ENCODE assay signal across 3 worm cellular contexts in the genomic region with DNA sequence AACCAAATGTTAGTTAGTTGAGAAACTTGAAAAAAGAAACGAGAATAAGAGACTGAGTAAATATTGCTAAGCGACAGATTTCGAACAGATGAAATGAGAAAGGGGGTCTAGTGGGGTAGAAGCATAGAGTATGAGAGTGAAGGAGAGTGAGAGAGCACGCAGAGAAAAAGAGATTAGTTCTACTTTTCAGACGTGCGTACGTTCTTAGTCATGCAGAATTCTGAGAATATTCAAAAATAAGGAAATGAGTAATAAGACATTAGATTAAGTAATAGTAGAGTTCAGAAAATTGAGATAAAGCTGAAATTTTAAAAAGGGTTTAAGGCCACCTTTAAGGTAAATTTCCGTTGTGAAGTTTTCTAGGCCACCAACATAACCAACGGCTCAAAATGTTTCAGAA.
TF ChIP-seq lines count a peak whose summit lies in the region.

No protein-coding gene starts in this region.

TF ChIP-seq in whole organism, L1 larva, 84 proteins besides CTCF, POLR2A, EP300 and RAD21 (continued from another document and continues in another):
- no peak for TF ChIP-seq fkh-10 (GFP tag; optimal IDR thresholded peaks at IDR 0.05; lab: Kevin White, UChicago)
- no peak for TF ChIP-seq efl-3 (GFP tag; optimal IDR thresholded peaks at IDR 0.05; lab: Kevin White, UChicago)
- TF ChIP-seq ceh-82 (tag; optimal IDR thresholded peaks at IDR 0.05; lab: Kevin White, UChicago): peak in 1 of 3 experiments; percentile 9
- no peak for TF ChIP-seq hlh-17 (GFP tag; optimal IDR thresholded peaks at IDR 0.05; lab: Kevin White, UChicago; ENCODE audit: borderline replicate concordance)
- no peak for TF ChIP-seq unc-130 (tag; optimal IDR thresholded peaks at IDR 0.05; lab: Kevin White, UChicago)
- TF ChIP-seq ceh-90 (tag; optimal IDR thresholded peaks at IDR 0.05; lab: Kevin White, UChicago): no peak
- TF ChIP-seq Y116A8C.19 (tag; optimal IDR thresholded peaks at IDR 0.05; lab: Kevin White, UChicago; ENCODE audit: borderline replicate concordance): no peak
- TF ChIP-seq unc-86 (tag; optimal IDR thresholded peaks at IDR 0.05; lab: Kevin White, UChicago): peak; percentile 11
- TF ChIP-seq efl-1 (optimal IDR thresholded peaks at IDR 0.05; lab: Kevin White, UChicago): no peak
- TF ChIP-seq efl-1 (GFP tag; optimal IDR thresholded peaks at IDR 0.05 in 1 of 2; lab: Kevin White, UChicago): no peak
- no peak for TF ChIP-seq nhr-12 (tag; optimal IDR thresholded peaks at IDR 0.05; lab: Kevin White, UChicago)
- TF ChIP-seq jun-1 (tag; optimal IDR thresholded peaks at IDR 0.05; lab: Kevin White, UChicago): no peak
- no peak for TF ChIP-seq pax-3 (tag; optimal IDR thresholded peaks at IDR 0.05; lab: Kevin White, UChicago)
- no peak for TF ChIP-seq zag-1 (tag; optimal IDR thresholded peaks at IDR 0.05; lab: Kevin White, UChicago)
- TF ChIP-seq hpl-2 (GFP tag; optimal IDR thresholded peaks at IDR 0.05; lab: Kevin White, UChicago): no peak
- no peak for TF ChIP-seq unc-30 (tag; optimal IDR thresholded peaks at IDR 0.05; lab: Kevin White, UChicago)
- TF ChIP-seq nhr-237 (tag; optimal IDR thresholded peaks at IDR 0.05; lab: Kevin White, UChicago): no peak
- no peak for TF ChIP-seq ets-5 (GFP tag; IDR thresholded peaks at IDR 0.05; lab: Robert Waterston, UW)
- TF ChIP-seq lin-14 (GFP tag; optimal IDR thresholded peaks at IDR 0.05; lab: Kevin White, UChicago): peak; percentile 47
- TF ChIP-seq C34B4.2 (tag; optimal IDR thresholded peaks at IDR 0.05; lab: Kevin White, UChicago): no peak
- TF ChIP-seq nhr-11 (tag; optimal IDR thresholded peaks at IDR 0.05; lab: Kevin White, UChicago): no peak
- no peak for TF ChIP-seq lin-35 (GFP tag; optimal IDR thresholded peaks at IDR 0.05; lab: Kevin White, UChicago)
- TF ChIP-seq mep-1 (tag; optimal IDR thresholded peaks at IDR 0.05; lab: Kevin White, UChicago): no peak
- TF ChIP-seq blmp-1 (tag; optimal IDR thresholded peaks at IDR 0.05; lab: Kevin White, UChicago): no peak
- no peak for TF ChIP-seq F16B12.6 (tag; optimal IDR thresholded peaks at IDR 0.05; lab: Kevin White, UChicago)
- no peak for TF ChIP-seq ztf-4 (tag; optimal IDR thresholded peaks at IDR 0.05; lab: Kevin White, UChicago)
- TF ChIP-seq xbp-1 (tag; optimal IDR thresholded peaks at IDR 0.05; lab: Kevin White, UChicago): no peak
- TF ChIP-seq ztf-11 (tag; optimal IDR thresholded peaks at IDR 0.05; lab: Kevin White, UChicago): no peak
- no peak for TF ChIP-seq lin-13 (GFP tag; optimal IDR thresholded peaks at IDR 0.05; lab: Kevin White, UChicago)
- no peak for TF ChIP-seq fos-1 (tag; optimal IDR thresholded peaks at IDR 0.05; lab: Kevin White, UChicago)
- peak; percentile 82 for TF ChIP-seq fkh-8 (tag; optimal IDR thresholded peaks at IDR 0.05; lab: Kevin White, UChicago)
- TF ChIP-seq sox-4 (tag; optimal IDR thresholded peaks at IDR 0.05; lab: Kevin White, UChicago): no peak
- no peak for TF ChIP-seq snu-23 (GFP tag; optimal IDR thresholded peaks at IDR 0.05; lab: Kevin White, UChicago)
- no peak for TF ChIP-seq unc-98 (GFP tag; IDR thresholded peaks at IDR 0.05; lab: Robert Waterston, UW)
- TF ChIP-seq unc-62 (GFP tag; optimal IDR thresholded peaks at IDR 0.05; lab: Kevin White, UChicago): no peak
- no peak for TF ChIP-seq isw-1 (GFP tag; IDR thresholded peaks at IDR 0.05; lab: Robert Waterston, UW)
- TF ChIP-seq skn-1 (tag; optimal IDR thresholded peaks at IDR 0.05; lab: Kevin White, UChicago): no peak
- no peak for TF ChIP-seq pqm-1 (tag; optimal IDR thresholded peaks at IDR 0.05; lab: Kevin White, UChicago)
- TF ChIP-seq zip-4 (GFP tag; optimal IDR thresholded peaks at IDR 0.05; lab: Kevin White, UChicago): no peak
- TF ChIP-seq lin-15B (tag; optimal IDR thresholded peaks at IDR 0.05; lab: Kevin White, UChicago): no peak
- peak; percentile 3 for TF ChIP-seq nhr-77 (tag; optimal IDR thresholded peaks at IDR 0.05; lab: Kevin White, UChicago)
- no peak for TF ChIP-seq fkh-4 (tag; optimal IDR thresholded peaks at IDR 0.05; lab: Kevin White, UChicago; ENCODE audit: borderline replicate concordance)
- TF ChIP-seq nhr-85 (tag; lab: Kevin White, UChicago): no peak
- no peak for TF ChIP-seq C16A3.4 (tag; optimal IDR thresholded peaks at IDR 0.05; lab: Kevin White, UChicago)
- no peak for TF ChIP-seq aly-2 (tag; optimal IDR thresholded peaks at IDR 0.05; lab: Kevin White, UChicago)

TF ChIP-seq in whole organism, L2 larva, 48 proteins besides CTCF, POLR2A, EP300 and RAD21 (continued from another document):
- peak; percentile 13 for TF ChIP-seq unc-55 (GFP tag; optimal IDR thresholded peaks at IDR 0.05; lab: Kevin White, UChicago)
- no peak for TF ChIP-seq blmp-1 (tag; optimal IDR thresholded peaks at IDR 0.05; lab: Kevin White, UChicago; ENCODE audit: insufficient read depth)
- TF ChIP-seq nhr-12 (tag; optimal IDR thresholded peaks at IDR 0.05; lab: Kevin White, UChicago): no peak
- TF ChIP-seq ztf-11 (tag; optimal IDR thresholded peaks at IDR 0.05; lab: Kevin White, UChicago): no peak
- no peak for TF ChIP-seq lin-39 (tag; optimal IDR thresholded peaks at IDR 0.05; lab: Kevin White, UChicago)

TF ChIP-seq in whole organism, L4 larva, 104 proteins besides CTCF, POLR2A, EP300 and RAD21 (continued from another document):
- TF ChIP-seq pha-4 (GFP tag; IDR thresholded peaks at IDR 0.05; lab: Robert Waterston, UW) (no peak; the same call in 1 of the 2 replicates), pha-4 (tag; optimal IDR thresholded peaks at IDR 0.05; lab: Kevin White, UChicago) (no peak), lin-38 (GFP tag; IDR thresholded peaks at IDR 0.05; lab: Robert Waterston, UW) (no peak), ceh-62 (tag; optimal IDR thresholded peaks at IDR 0.05; lab: Kevin White, UChicago) (no peak)
